Worm (Caenorhabditis elegans) whole organism, L2 larva: ENCODE data around the gene F08F8.9.

Source experiments
- C34F6.9 ChIP-seq: fragments of 150-350 bp; optimal IDR thresholded peaks from 2 replicates; lab custom pipeline; 2014; ENCODE audit warnings: missing biosample characterization, missing genetic modification characterization
- F13H6.1 ChIP-seq: sonication (generic microtip); optimal IDR thresholded peaks from 2 replicates; lab custom pipeline; 2016; ENCODE audit warnings: missing genetic modification characterization, missing compliant biosample characterization
- R02D3.7 ChIP-seq: fragments of 150-350 bp; optimal IDR thresholded peaks from 2 replicates; lab custom pipeline; 2014; ENCODE audit warnings: missing biosample characterization, missing genetic modification characterization
- Y55F3AM.14 ChIP-seq: fragments of 200-800 bp; sonication (Bioruptor generic); optimal IDR thresholded peaks from 2 replicates; lab custom pipeline; 2018; ENCODE audit warnings: mild to moderate bottlenecking, missing genetic modification characterization, missing compliant biosample characterization
- ZK546.5 ChIP-seq: sonication (generic microtip); optimal IDR thresholded peaks from 2 replicates; lab custom pipeline; 2017; ENCODE audit warnings: missing biosample characterization, missing genetic modification characterization
- alr-1 ChIP-seq: fragments of 150-350 bp; optimal IDR thresholded peaks from 2 replicates; lab custom pipeline; 2014; ENCODE audit warnings: missing biosample characterization, missing genetic modification characterization
- aly-2 ChIP-seq: fragments of 150-350 bp; optimal IDR thresholded peaks from 2 replicates; lab custom pipeline; 2014; ENCODE audit warnings: missing biosample characterization, missing genetic modification characterization
- ama-1 ChIP-seq: fragments of 150-350 bp; optimal IDR thresholded peaks from 2 replicates; lab custom pipeline; 2018; ENCODE audit warnings: inconsistent platforms
- blmp-1 ChIP-seq: sonication (generic microtip); optimal IDR thresholded peaks from 2 replicates; lab custom pipeline; 2017; ENCODE audit warnings: missing genetic modification characterization, mild to moderate bottlenecking, missing compliant biosample characterization, antibody characterized with exemption, moderate library complexity; ENCODE audit not compliant: insufficient read depth
- ceh-16 ChIP-seq: fragments of 150-350 bp; optimal IDR thresholded peaks from 2 replicates; lab custom pipeline; 2014; ENCODE audit warnings: missing biosample characterization, missing genetic modification characterization
- ceh-82 ChIP-seq: fragments of 150-350 bp; optimal IDR thresholded peaks from 2 replicates; lab custom pipeline; 2014; ENCODE audit warnings: missing biosample characterization, missing genetic modification characterization
- crh-2 ChIP-seq: sonication (generic microtip); optimal IDR thresholded peaks from 2 replicates; lab custom pipeline; 2017; ENCODE audit warnings: missing biosample characterization, missing genetic modification characterization
- dmd-4 ChIP-seq: sonication (generic microtip); optimal IDR thresholded peaks from 2 replicates; lab custom pipeline; 2017; ENCODE audit warnings: missing biosample characterization, missing genetic modification characterization
- egl-27 ChIP-seq: sonication (generic microtip); optimal IDR thresholded peaks from 3 replicates; lab custom pipeline; 2017; ENCODE audit warnings: missing biosample characterization, missing genetic modification reagents, missing genetic modification characterization
- elt-1 ChIP-seq: fragments of 150-350 bp; optimal IDR thresholded peaks from 2 replicates; lab custom pipeline; 2014; ENCODE audit warnings: missing biosample characterization, missing genetic modification characterization
- elt-3 ChIP-seq: sonication (generic microtip); optimal IDR thresholded peaks from 2 replicates; lab custom pipeline; 2017; ENCODE audit warnings: missing biosample characterization, missing genetic modification characterization
- fos-1 ChIP-seq: fragments of 150-350 bp; optimal IDR thresholded peaks from 2 replicates; lab custom pipeline; 2014; ENCODE audit warnings: missing biosample characterization, missing genetic modification characterization
- gmeb-1 ChIP-seq: fragments of 150-350 bp; optimal IDR thresholded peaks from 2 replicates; lab custom pipeline; 2014; ENCODE audit warnings: missing biosample characterization, missing genetic modification characterization
- lin-11 ChIP-seq: fragments of 150-350 bp; sonication (generic microtip); optimal IDR thresholded peaks from 2 replicates; lab custom pipeline; 2014; ENCODE audit warnings: missing biosample characterization, missing genetic modification characterization, inconsistent platforms, mixed read lengths
- lin-13 ChIP-seq: fragments of 150-350 bp; optimal IDR thresholded peaks from 2 replicates; lab custom pipeline; 2014; ENCODE audit warnings: missing biosample characterization, missing genetic modification reagents, missing genetic modification characterization
- lin-39 ChIP-seq: fragments of 150-350 bp; optimal IDR thresholded peaks from 2 replicates; lab custom pipeline; 2014; ENCODE audit warnings: missing biosample characterization, missing genetic modification reagents, missing genetic modification characterization
- lsy-2 ChIP-seq, 2 experiments: fragments of 150-350 bp in 1 of 2; sonication (generic microtip) in 1 of 2; optimal IDR thresholded peaks; 2 replicates each; lab custom pipeline; 2014 to 2017; ENCODE audit warnings: missing biosample characterization in 2 of 2, missing genetic modification characterization in 2 of 2
- mab-5 ChIP-seq: fragments of 150-350 bp; optimal IDR thresholded peaks from 2 replicates; lab custom pipeline; 2014; ENCODE audit warnings: missing biosample characterization, missing genetic modification characterization
- mbf-1 ChIP-seq: sonication (generic microtip); optimal IDR thresholded peaks from 2 replicates; lab custom pipeline; 2017; ENCODE audit warnings: missing biosample characterization, missing genetic modification characterization
- mdl-1 ChIP-seq, 2 experiments: fragments of 150-350 bp in 1 of 2; sonication (generic microtip) in 1 of 2; optimal IDR thresholded peaks; 2 replicates each; lab custom pipeline; 2017; ENCODE audit warnings: missing biosample characterization in 2 of 2, missing genetic modification characterization in 2 of 2
- nhr-10 ChIP-seq: sonication (generic microtip); optimal IDR thresholded peaks from 2 replicates; lab custom pipeline; 2017; ENCODE audit warnings: missing biosample characterization, missing genetic modification characterization
- nhr-11 ChIP-seq: fragments of 150-350 bp; optimal IDR thresholded peaks from 2 replicates; lab custom pipeline; 2014; ENCODE audit warnings: missing biosample characterization, missing genetic modification characterization
- nhr-12 ChIP-seq: fragments of 150-350 bp; optimal IDR thresholded peaks from 2 replicates; lab custom pipeline; 2014; ENCODE audit warnings: missing biosample characterization, missing genetic modification characterization
- nhr-129 ChIP-seq: fragments of 150-350 bp; optimal IDR thresholded peaks from 2 replicates; lab custom pipeline; 2014; ENCODE audit warnings: missing biosample characterization, missing genetic modification characterization
- nhr-21 ChIP-seq: fragments of 150-350 bp; optimal IDR thresholded peaks from 2 replicates; lab custom pipeline; 2014; ENCODE audit warnings: missing biosample characterization, missing genetic modification characterization
- nhr-23 ChIP-seq: fragments of 150-350 bp; optimal IDR thresholded peaks from 2 replicates; lab custom pipeline; 2014; ENCODE audit warnings: missing biosample characterization, missing genetic modification reagents, missing genetic modification characterization
- nhr-237 ChIP-seq: fragments of 150-350 bp; optimal IDR thresholded peaks from 2 replicates; lab custom pipeline; 2014; ENCODE audit warnings: missing biosample characterization, missing genetic modification characterization
- nhr-25 ChIP-seq: fragments of 150-350 bp; sonication (generic microtip); optimal IDR thresholded peaks from 3 replicates; lab custom pipeline; 2014; ENCODE audit warnings: missing biosample characterization, missing genetic modification characterization
- nhr-6 ChIP-seq: fragments of 150-350 bp; optimal IDR thresholded peaks from 2 replicates; lab custom pipeline; 2014; ENCODE audit warnings: missing biosample characterization, missing genetic modification characterization
- nhr-77 ChIP-seq: fragments of 150-350 bp; optimal IDR thresholded peaks from 2 replicates; lab custom pipeline; 2014; ENCODE audit warnings: missing biosample characterization, missing genetic modification characterization
- peb-1 ChIP-seq: fragments of 150-350 bp; optimal IDR thresholded peaks from 2 replicates; lab custom pipeline; 2014; ENCODE audit warnings: missing biosample characterization, missing genetic modification characterization
- sem-4 ChIP-seq: fragments of 150-350 bp; optimal IDR thresholded peaks from 2 replicates; lab custom pipeline; 2014; ENCODE audit warnings: missing biosample characterization, missing genetic modification reagents, missing genetic modification characterization
- skn-1 ChIP-seq: sonication (generic microtip); optimal IDR thresholded peaks from 2 replicates; lab custom pipeline; 2017; ENCODE audit warnings: missing biosample characterization, missing genetic modification characterization
- sma-3 ChIP-seq: sonication (generic microtip); optimal IDR thresholded peaks from 2 replicates; lab custom pipeline; 2016; ENCODE audit warnings: missing genetic modification reagents, missing genetic modification characterization, missing compliant biosample characterization
- sma-9 ChIP-seq, 2 experiments: fragments of 150-350 bp in 1 of 2; sonication (generic microtip) in 1 of 2; optimal IDR thresholded peaks; 2 replicates each; lab custom pipeline; 2014 to 2016; ENCODE audit warnings: missing genetic modification characterization in 2 of 2, mild to moderate bottlenecking in 1 of 2, missing biosample characterization in 1 of 2, missing compliant biosample characterization in 1 of 2, missing genetic modification reagents in 1 of 2, moderate library complexity in 1 of 2
- snpc-4 ChIP-seq: fragments of 150-350 bp; optimal IDR thresholded peaks from 2 replicates; lab custom pipeline; 2014; ENCODE audit warnings: missing biosample characterization, missing genetic modification characterization
- unc-39 ChIP-seq: fragments of 150-350 bp; optimal IDR thresholded peaks from 2 replicates; lab custom pipeline; 2014; ENCODE audit warnings: missing biosample characterization, missing genetic modification characterization
- unc-55 ChIP-seq: fragments of 150-350 bp; sonication (generic microtip); optimal IDR thresholded peaks from 3 replicates; lab custom pipeline; 2014; ENCODE audit warnings: missing biosample characterization, missing genetic modification reagents, missing genetic modification characterization
- zag-1 ChIP-seq: fragments of 150-350 bp; optimal IDR thresholded peaks from 2 replicates; lab custom pipeline; 2014; ENCODE audit warnings: missing biosample characterization, missing genetic modification characterization
- ztf-1 ChIP-seq: fragments of 200-800 bp; sonication (Bioruptor generic); conservative IDR thresholded peaks from 2 replicates; pipeline ENCODE4 v1.3.6; 2022; ENCODE audit warnings: missing genetic modification characterization, missing compliant biosample characterization
- ztf-11 ChIP-seq: sonication (generic microtip); optimal IDR thresholded peaks from 2 replicates; lab custom pipeline; 2017; ENCODE audit warnings: missing biosample characterization, missing genetic modification characterization
- ztf-4 ChIP-seq: fragments of 150-350 bp; optimal IDR thresholded peaks from 2 replicates; lab custom pipeline; 2014; ENCODE audit warnings: missing biosample characterization, missing genetic modification characterization

Gene F08F8.9

DNA sequence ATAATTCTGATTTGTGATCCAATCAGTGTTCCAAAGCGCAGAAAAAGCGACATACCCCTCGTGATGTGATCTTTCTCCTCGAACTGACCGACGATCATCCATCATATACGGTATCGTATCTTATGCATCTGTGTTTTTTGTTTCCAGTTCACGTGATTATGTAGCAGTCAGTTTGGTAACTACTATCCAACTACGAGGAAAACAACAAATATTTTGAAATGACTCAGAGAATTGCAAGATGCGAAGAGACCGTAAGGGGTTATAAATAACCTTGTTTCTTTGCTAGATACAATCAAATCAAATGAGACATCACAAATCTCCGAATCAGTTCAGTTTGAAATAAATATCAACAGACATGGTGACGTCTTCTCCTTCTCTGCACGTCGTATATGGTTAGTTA is 53.6 kb downstream of the F08F8.9 start:
- TF ChIP-seq nhr-25: peak; percentile 89
- no peak for TF ChIP-seq ZK546.5 (tag; lab: Kevin White, UChicago)
- no peak for TF ChIP-seq unc-39 (tag; lab: Kevin White, UChicago)
- peak; percentile 84 for TF ChIP-seq nhr-21 (tag; lab: Kevin White, UChicago)
- peak; percentile 37 for TF ChIP-seq elt-1 (tag; lab: Kevin White, UChicago)
- peak; percentile 67 for TF ChIP-seq ceh-16 (tag; lab: Kevin White, UChicago)
- TF ChIP-seq egl-27 (tag; lab: Kevin White, UChicago): no peak
- peak; percentile 98 for TF ChIP-seq sma-3 (GFP tag; lab: Kevin White, UChicago)
- TF ChIP-seq sma-9 (GFP tag; optimal IDR thresholded peaks at IDR 0.05; lab: Kevin White, UChicago): peak; percentile 83
- no peak for TF ChIP-seq sma-9 (tag; optimal IDR thresholded peaks at IDR 0.05; lab: Kevin White, UChicago)
- TF ChIP-seq aly-2 (tag; lab: Kevin White, UChicago): no peak
- peak; percentile 72 for TF ChIP-seq blmp-1 (tag; lab: Kevin White, UChicago)
- TF ChIP-seq fos-1: peak; percentile 21
- no peak for TF ChIP-seq Y55F3AM.14 (GFP tag; lab: Kevin White, UChicago)
- peak in 1 of 2 experiments; percentile 32 for TF ChIP-seq mdl-1 (tag; optimal IDR thresholded peaks at IDR 0.05; lab: Kevin White, UChicago)
- TF ChIP-seq lsy-2 (tag; optimal IDR thresholded peaks at IDR 0.05; lab: Kevin White, UChicago): peak in 1 of 2 experiments; percentile 71
- TF ChIP-seq skn-1 (tag; lab: Kevin White, UChicago): no peak
- no peak for TF ChIP-seq mbf-1 (tag; lab: Kevin White, UChicago)
- TF ChIP-seq peb-1 (tag; lab: Kevin White, UChicago): no peak
- TF ChIP-seq nhr-129 (tag; lab: Kevin White, UChicago): peak; percentile 58
- TF ChIP-seq dmd-4 (tag; lab: Kevin White, UChicago): no peak
- no peak for TF ChIP-seq ztf-1
- TF ChIP-seq unc-55 (GFP tag; lab: Kevin White, UChicago): no peak
- no peak for TF ChIP-seq lin-11 (tag; lab: Kevin White, UChicago)
- TF ChIP-seq nhr-6 (tag; lab: Kevin White, UChicago): peak; percentile 51
- TF ChIP-seq nhr-23 (tag; lab: Kevin White, UChicago): peak; percentile 24
- TF ChIP-seq crh-2 (tag; lab: Kevin White, UChicago): peak; percentile 63

DNA sequence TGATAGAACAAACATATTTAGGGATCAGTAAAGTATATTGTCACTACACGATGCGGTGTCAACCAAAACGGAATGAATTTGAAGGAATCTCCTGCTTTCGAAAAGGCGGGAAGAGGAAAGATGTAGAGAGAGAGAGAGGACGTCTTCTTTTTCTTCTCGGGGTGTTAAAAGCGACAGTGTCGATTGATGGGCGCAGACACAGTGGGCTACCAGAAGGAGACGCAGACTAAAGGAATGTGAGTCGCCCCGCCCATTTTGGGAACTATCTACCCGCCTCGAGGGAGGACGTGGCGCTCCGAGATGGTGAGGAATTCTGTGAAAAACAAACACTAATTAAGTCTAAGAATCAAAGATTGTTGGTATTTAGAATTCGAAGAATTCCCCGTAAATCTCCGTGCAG is 54.3 kb downstream of the F08F8.9 start, which contains the start of the genes B0361.14 and B0361.9:
TSS of gene B0361.14 (minus strand) at position 66 of the 400 bp plus-strand sequence.
TSS of gene B0361.9 (minus strand) at position 166 of the 400 bp plus-strand sequence.
- no peak for TF ChIP-seq lin-39 (tag; lab: Kevin White, UChicago)
- TF ChIP-seq nhr-10 (tag; lab: Kevin White, UChicago): no peak
- TF ChIP-seq ceh-16 (tag; lab: Kevin White, UChicago): peak; percentile 61
- no peak for TF ChIP-seq F13H6.1
- peak in 1 of 2 experiments; percentile 17 for TF ChIP-seq mdl-1 (tag; optimal IDR thresholded peaks at IDR 0.05; lab: Kevin White, UChicago)
- no peak for TF ChIP-seq nhr-129 (tag; lab: Kevin White, UChicago)
- no peak for TF ChIP-seq C34F6.9 (tag; lab: Kevin White, UChicago)
- TF ChIP-seq peb-1 (tag; lab: Kevin White, UChicago): no peak
- TF ChIP-seq unc-55 (GFP tag; lab: Kevin White, UChicago): no peak
- no peak for TF ChIP-seq skn-1 (tag; lab: Kevin White, UChicago)
- no peak for TF ChIP-seq nhr-12 (tag; lab: Kevin White, UChicago)
- no peak for TF ChIP-seq gmeb-1 (tag; lab: Kevin White, UChicago)
- TF ChIP-seq ztf-11: no peak
- TF ChIP-seq sma-3 (GFP tag; lab: Kevin White, UChicago): no peak
- TF ChIP-seq lsy-2 (tag; optimal IDR thresholded peaks at IDR 0.05; lab: Kevin White, UChicago): no peak
- TF ChIP-seq nhr-21 (tag; lab: Kevin White, UChicago): no peak
- no peak for TF ChIP-seq elt-1 (tag; lab: Kevin White, UChicago)
- peak; percentile 55 for TF ChIP-seq nhr-25
- no peak for TF ChIP-seq snpc-4 (tag; lab: Kevin White, UChicago)
- TF ChIP-seq mab-5 (tag; lab: Kevin White, UChicago): no peak
- TF ChIP-seq zag-1 (tag; lab: Kevin White, UChicago): no peak
- TF ChIP-seq aly-2 (tag; lab: Kevin White, UChicago): no peak
- TF ChIP-seq alr-1: no peak
- no peak for TF ChIP-seq crh-2 (tag; lab: Kevin White, UChicago)
- TF ChIP-seq sem-4 (tag; lab: Kevin White, UChicago): no peak
- no peak for TF ChIP-seq nhr-77 (tag; lab: Kevin White, UChicago)
- TF ChIP-seq ztf-1: no peak
- TF ChIP-seq sma-9 (GFP tag; optimal IDR thresholded peaks at IDR 0.05; lab: Kevin White, UChicago): peak; percentile 37
- no peak for TF ChIP-seq sma-9 (tag; optimal IDR thresholded peaks at IDR 0.05; lab: Kevin White, UChicago)
- no peak for TF ChIP-seq lin-11 (tag; lab: Kevin White, UChicago)
- TF ChIP-seq nhr-23 (tag; lab: Kevin White, UChicago): no peak
- peak; percentile 14 for TF ChIP-seq fos-1
- no peak for TF ChIP-seq Y55F3AM.14 (GFP tag; lab: Kevin White, UChicago)
- peak; percentile 41 for TF ChIP-seq ama-1 (lab: Kevin White, UChicago)
- TF ChIP-seq unc-39 (tag; lab: Kevin White, UChicago): no peak
- TF ChIP-seq dmd-4 (tag; lab: Kevin White, UChicago): no peak
- TF ChIP-seq nhr-6 (tag; lab: Kevin White, UChicago): no peak
- no peak for TF ChIP-seq R02D3.7 (tag; lab: Kevin White, UChicago)
- no peak for TF ChIP-seq egl-27 (tag; lab: Kevin White, UChicago)
- no peak for TF ChIP-seq ZK546.5 (tag; lab: Kevin White, UChicago)
- TF ChIP-seq lin-13 (GFP tag; lab: Kevin White, UChicago): no peak
- no peak for TF ChIP-seq ztf-4
- TF ChIP-seq nhr-11 (tag; lab: Kevin White, UChicago): no peak
- TF ChIP-seq elt-3 (tag; lab: Kevin White, UChicago): no peak
- no peak for TF ChIP-seq ceh-82 (tag; lab: Kevin White, UChicago)
- no peak for TF ChIP-seq mbf-1 (tag; lab: Kevin White, UChicago)
- no peak for TF ChIP-seq nhr-237 (tag; lab: Kevin White, UChicago)
- TF ChIP-seq blmp-1 (tag; lab: Kevin White, UChicago): peak; percentile 45
